Worm (Caenorhabditis elegans) whole organism, L1 larva: ENCODE measurements around the gene pdhb-1.

Experiments
- C04F5.9 ChIP-seq: sonication (generic microtip); optimal IDR thresholded peaks from 2 replicates; lab custom pipeline; 2016; ENCODE audit warnings: missing genetic modification characterization, missing compliant biosample characterization
- C16A3.4 ChIP-seq: fragments of 150-350 bp; optimal IDR thresholded peaks from 2 replicates; lab custom pipeline; 2014; ENCODE audit warnings: missing biosample characterization, missing genetic modification characterization
- C34B4.2 ChIP-seq: sonication (generic microtip); optimal IDR thresholded peaks from 2 replicates; lab custom pipeline; 2017; ENCODE audit warnings: mild to moderate bottlenecking, missing genetic modification characterization, missing compliant biosample characterization
- alr-1 ChIP-seq: fragments of 200-800 bp; sonication (Bioruptor generic); optimal IDR thresholded peaks from 2 replicates; lab custom pipeline; 2018; ENCODE audit warnings: borderline replicate concordance, mild to moderate bottlenecking, missing genetic modification characterization, missing compliant biosample characterization
- aly-2 ChIP-seq: fragments of 150-350 bp; optimal IDR thresholded peaks from 2 replicates; lab custom pipeline; 2014; ENCODE audit warnings: missing biosample characterization, missing genetic modification characterization
- ama-1 ChIP-seq: fragments of 150-350 bp; optimal IDR thresholded peaks from 2 replicates; lab custom pipeline; 2014
- ceh-82 ChIP-seq, 3 experiments: fragments of 150-350 bp in 1 of 3; sonication (generic microtip) in 2 of 3; optimal IDR thresholded peaks; 2 replicates each; lab custom pipeline; 2014 to 2017; ENCODE audit warnings: missing biosample characterization in 3 of 3, missing genetic modification characterization in 3 of 3
- ceh-90 ChIP-seq: sonication (generic microtip); optimal IDR thresholded peaks from 2 replicates; lab custom pipeline; 2016; ENCODE audit warnings: missing genetic modification characterization, missing compliant biosample characterization
- dpl-1 ChIP-seq, 3 experiments: fragments of 150-350 bp in 2 of 3; sonication (generic microtip) in 1 of 3; optimal IDR thresholded peaks; 2 replicates each; lab custom pipeline; 2014 to 2017; ENCODE audit warnings: missing biosample characterization in 3 of 3, missing genetic modification characterization in 3 of 3, missing genetic modification reagents in 3 of 3
- efl-1 ChIP-seq, 4 experiments: fragments of 150-350 bp; optimal IDR thresholded peaks in 3 of 4; peaks in 1 of 4; 1 replicate in 1 of 4; 2 replicates in 3 of 4; lab custom pipeline; 2014; ENCODE audit warnings: missing biosample characterization in 2 of 4, missing genetic modification characterization in 2 of 4, missing genetic modification reagents in 2 of 4
- egl-27 ChIP-seq, 2 experiments: fragments of 150-350 bp in 1 of 2; sonication (generic microtip); optimal IDR thresholded peaks; 3 replicates each; lab custom pipeline; 2017 to 2018; ENCODE audit warnings: missing biosample characterization in 2 of 2, missing genetic modification characterization in 2 of 2, missing genetic modification reagents in 2 of 2
- elt-3 ChIP-seq, 6 experiments: fragments of 150-350 bp in 1 of 6; sonication (generic microtip); optimal IDR thresholded peaks; 2 replicates each; lab custom pipeline; 2017 to 2018; ENCODE audit warnings: missing biosample characterization in 6 of 6, missing genetic modification characterization in 6 of 6, inconsistent platforms in 1 of 6
- ets-5 ChIP-seq: fragments of 200-800 bp; sonication (Bioruptor generic); IDR thresholded peaks from 2 replicates; pipeline ENCODE4 v1.3.6; 2022; ENCODE audit warnings: missing genetic modification characterization, missing compliant biosample characterization
- fkh-4 ChIP-seq: sonication (generic microtip); optimal IDR thresholded peaks from 2 replicates; lab custom pipeline; 2016; ENCODE audit warnings: missing compliant biosample characterization, missing genetic modification characterization, borderline replicate concordance
- fkh-8 ChIP-seq: sonication (generic microtip); optimal IDR thresholded peaks from 2 replicates; lab custom pipeline; 2016; ENCODE audit warnings: mild to moderate bottlenecking, missing genetic modification characterization, missing compliant biosample characterization
- grh-1 ChIP-seq: fragments of 200-800 bp; sonication (Bioruptor generic); IDR thresholded peaks from 2 replicates; pipeline ENCODE4 v1.3.6; 2022; ENCODE audit warnings: missing genetic modification reagents, missing genetic modification characterization, missing compliant biosample characterization
- hlh-4 ChIP-seq: sonication (generic microtip); optimal IDR thresholded peaks from 2 replicates; lab custom pipeline; 2016; ENCODE audit warnings: mild to moderate bottlenecking, missing genetic modification characterization, missing compliant biosample characterization
- hpl-2 ChIP-seq: fragments of 150-350 bp; optimal IDR thresholded peaks from 2 replicates; lab custom pipeline; 2014; ENCODE audit warnings: missing biosample characterization, missing genetic modification reagents, missing genetic modification characterization
- irx-1 ChIP-seq: sonication (generic microtip); optimal IDR thresholded peaks from 2 replicates; lab custom pipeline; 2016; ENCODE audit warnings: missing genetic modification characterization, missing compliant biosample characterization
- lin-14 ChIP-seq: fragments of 200-800 bp; sonication (Bioruptor generic); optimal IDR thresholded peaks from 2 replicates; lab custom pipeline; 2018; ENCODE audit warnings: mild to moderate bottlenecking, missing genetic modification characterization, moderate library complexity, missing compliant biosample characterization
- mef-2 ChIP-seq: fragments of 150-350 bp; optimal IDR thresholded peaks from 2 replicates; lab custom pipeline; 2014; ENCODE audit warnings: missing biosample characterization, missing genetic modification characterization
- nhr-20 ChIP-seq: sonication (generic microtip); optimal IDR thresholded peaks from 2 replicates; lab custom pipeline; 2016; ENCODE audit warnings: mild to moderate bottlenecking, missing genetic modification characterization, missing compliant biosample characterization
- nhr-28 ChIP-seq: fragments of 150-350 bp; optimal IDR thresholded peaks from 2 replicates; lab custom pipeline; 2014; ENCODE audit warnings: missing biosample characterization, missing genetic modification characterization
- nhr-47 ChIP-seq: sonication (generic microtip); optimal IDR thresholded peaks from 2 replicates; lab custom pipeline; 2016; ENCODE audit warnings: mild to moderate bottlenecking, missing genetic modification characterization, moderate library complexity, missing compliant biosample characterization
- nhr-76 ChIP-seq: sonication (generic microtip); optimal IDR thresholded peaks from 2 replicates; lab custom pipeline; 2017; ENCODE audit warnings: missing biosample characterization, missing genetic modification characterization
- sox-4 ChIP-seq: sonication (generic microtip); optimal IDR thresholded peaks from 2 replicates; lab custom pipeline; 2016; ENCODE audit warnings: missing genetic modification characterization, missing compliant biosample characterization
- sptf-1 ChIP-seq: fragments of 150-350 bp; optimal IDR thresholded peaks from 2 replicates; lab custom pipeline; 2014; ENCODE audit warnings: missing biosample characterization, missing genetic modification characterization
- unc-130 ChIP-seq: fragments of 150-350 bp; optimal IDR thresholded peaks from 2 replicates; lab custom pipeline; 2017; ENCODE audit warnings: missing biosample characterization, missing genetic modification characterization, inconsistent platforms
- unc-62 ChIP-seq: fragments of 150-350 bp; optimal IDR thresholded peaks from 2 replicates; lab custom pipeline; 2014; ENCODE audit warnings: missing biosample characterization, missing genetic modification reagents, missing genetic modification characterization
- unc-86 ChIP-seq: sonication (generic microtip); optimal IDR thresholded peaks from 2 replicates; lab custom pipeline; 2016; ENCODE audit warnings: missing genetic modification characterization, missing compliant biosample characterization
- unc-98 ChIP-seq: fragments of 200-800 bp; sonication (Bioruptor generic); IDR thresholded peaks from 2 replicates; pipeline ENCODE4 v1.3.6; 2022; ENCODE audit warnings: missing genetic modification characterization, missing compliant biosample characterization
- zag-1 ChIP-seq: fragments of 150-350 bp; optimal IDR thresholded peaks from 2 replicates; lab custom pipeline; 2014; ENCODE audit warnings: missing biosample characterization, missing genetic modification characterization
- ztf-11 ChIP-seq, 2 experiments: sonication (generic microtip); optimal IDR thresholded peaks; 2 replicates each; lab custom pipeline; 2016 to 2017; ENCODE audit warnings: missing genetic modification characterization in 2 of 2, missing biosample characterization in 1 of 2, missing compliant biosample characterization in 1 of 2

The pdhb-1 gene

DNA sequence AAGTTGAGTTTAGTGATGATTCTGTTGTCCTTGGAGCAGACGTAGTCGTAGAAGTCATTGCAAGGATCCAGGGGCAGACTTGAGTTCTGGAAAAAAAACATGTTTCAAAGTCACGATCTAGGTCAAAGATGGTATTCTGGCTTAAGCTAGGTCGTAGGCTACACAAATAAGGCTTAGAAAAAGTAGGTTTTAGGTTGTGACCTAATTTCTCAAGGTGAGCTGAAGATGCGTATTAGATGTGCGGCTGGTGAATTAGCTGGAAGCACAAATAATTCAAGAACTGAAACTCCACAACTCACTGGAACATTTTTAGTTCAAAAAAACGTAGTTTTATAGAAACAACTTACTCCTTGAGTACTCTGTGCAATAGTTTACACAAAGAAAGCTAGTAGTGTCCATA lies 44.6 kb downstream of the pdhb-1 start, which contains the start of gene F09D12.2:
TSS of gene F09D12.2 (minus strand) at position 101 of the 400 bp plus-strand sequence.
- TF ChIP-seq C34B4.2, result no peak
- TF ChIP-seq fkh-4, result no peak
- TF ChIP-seq C04F5.9, result no peak
- no peak for TF ChIP-seq zag-1
- no peak for TF ChIP-seq hpl-2 (GFP tag; lab: Kevin White, UChicago)
- no peak for TF ChIP-seq alr-1 (tag; lab: Kevin White, UChicago)
- no peak for TF ChIP-seq dpl-1 (GFP tag; optimal IDR thresholded peaks at IDR 0.05; lab: Kevin White, UChicago)
- no peak for TF ChIP-seq lin-14
- TF ChIP-seq elt-3 (tag; optimal IDR thresholded peaks at IDR 0.05; lab: Kevin White, UChicago), result no peak
- no peak for TF ChIP-seq sptf-1 (tag; lab: Kevin White, UChicago)
- TF ChIP-seq ama-1 (lab: Kevin White, UChicago), result no peak
- no peak for TF ChIP-seq C16A3.4 (tag; lab: Kevin White, UChicago)
- TF ChIP-seq grh-1 (GFP tag; lab: Robert Waterston, UW), result no peak
- TF ChIP-seq ceh-82 (tag; optimal IDR thresholded peaks at IDR 0.05; lab: Kevin White, UChicago), result no peak
- no peak for TF ChIP-seq ets-5 (GFP tag; lab: Robert Waterston, UW)
- no peak for TF ChIP-seq efl-1 (optimal IDR thresholded peaks at IDR 0.05; lab: Kevin White, UChicago)
- TF ChIP-seq efl-1 (GFP tag; optimal IDR thresholded peaks at IDR 0.05 in 1 of 2; lab: Kevin White, UChicago), result no peak
- no peak for TF ChIP-seq irx-1 (tag; lab: Kevin White, UChicago)

DNA sequence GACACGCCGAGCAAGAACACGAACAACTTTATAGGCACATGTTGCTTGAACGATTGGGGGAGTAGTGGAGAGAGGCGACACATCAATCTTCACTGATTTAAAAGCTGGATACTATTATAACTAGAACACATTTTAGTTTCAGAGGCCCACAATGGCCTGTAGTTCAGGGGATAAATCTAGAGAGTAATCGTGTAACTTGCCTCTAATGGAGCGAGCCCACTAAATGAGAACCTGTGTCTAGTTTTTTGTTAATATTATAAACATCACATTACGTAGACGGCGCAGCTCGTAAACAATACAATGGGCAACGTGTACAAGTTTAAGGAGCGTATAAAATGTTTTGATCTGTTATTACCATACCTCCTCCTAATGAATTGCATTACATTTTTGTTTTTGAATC lies 45.1 kb downstream of the pdhb-1 start, which contains the start of gene F58E2.5:
TSS of gene F58E2.5 (plus strand) at position 301 of the 400 bp plus-strand sequence.
- no peak for TF ChIP-seq nhr-76

DNA sequence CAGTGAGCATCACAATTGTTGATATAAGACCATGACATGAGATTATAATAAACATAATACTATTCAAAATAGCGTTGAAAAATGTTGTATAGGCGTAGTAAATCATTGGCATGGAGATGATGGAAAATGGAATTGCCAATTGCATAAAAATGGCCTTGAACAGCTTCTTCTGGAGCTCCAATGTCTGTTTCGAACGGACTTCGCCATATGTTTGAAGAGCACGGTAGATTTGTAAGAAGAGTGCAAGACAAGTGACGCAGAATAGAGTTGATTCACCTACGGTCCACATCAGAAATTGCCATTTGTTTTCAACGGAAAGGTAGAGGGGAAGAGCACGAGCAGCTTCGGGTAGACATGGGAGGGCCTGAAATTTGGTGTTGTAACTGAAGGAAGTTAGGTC lies 47.9 kb downstream of the pdhb-1 start:
- TF ChIP-seq ceh-90, result no peak
- TF ChIP-seq unc-62 (GFP tag; lab: Kevin White, UChicago), result no peak
- TF ChIP-seq nhr-20, result no peak
- no peak for TF ChIP-seq ama-1 (lab: Kevin White, UChicago)
- no peak for TF ChIP-seq mef-2 (tag; lab: Kevin White, UChicago)
- no peak for TF ChIP-seq aly-2
- TF ChIP-seq sox-4 (tag; lab: Kevin White, UChicago), result no peak
- TF ChIP-seq fkh-8, result no peak
- no peak for TF ChIP-seq nhr-47
- no peak for TF ChIP-seq unc-98
- no peak for TF ChIP-seq ztf-11 (tag; optimal IDR thresholded peaks at IDR 0.05; lab: Kevin White, UChicago)
- no peak for TF ChIP-seq unc-86 (tag; lab: Kevin White, UChicago)

DNA sequence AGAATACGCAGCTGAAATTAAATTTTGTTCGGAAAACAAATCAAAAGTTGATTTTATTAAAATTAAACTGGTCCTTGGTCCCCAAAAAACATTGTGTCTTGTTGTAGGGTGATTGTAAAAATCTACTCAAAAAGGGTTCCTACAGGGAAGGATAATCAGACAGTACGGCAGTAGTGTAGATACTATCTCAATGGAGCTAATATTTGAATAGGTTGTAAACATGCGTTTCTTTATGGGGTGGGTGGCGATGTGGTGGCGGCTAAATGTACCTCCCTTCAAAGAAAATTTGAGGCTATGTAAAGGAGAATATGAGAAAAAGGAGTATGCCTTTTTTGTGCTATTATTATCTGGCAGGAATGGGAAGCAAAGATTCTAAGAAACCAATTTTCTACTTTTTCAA lies 53.0 kb downstream of the pdhb-1 start:
- TF ChIP-seq nhr-76 (no peak), hlh-4 (no peak), ceh-82 (tag; optimal IDR thresholded peaks at IDR 0.05; lab: Kevin White, UChicago) (no peak), sptf-1 (tag; lab: Kevin White, UChicago) (no peak), unc-130 (tag; lab: Kevin White, UChicago) (no peak), nhr-28 (tag; lab: Kevin White, UChicago) (no peak), sox-4 (tag; lab: Kevin White, UChicago) (no peak), ama-1 (lab: Kevin White, UChicago) (no peak), ceh-90 (no peak), C16A3.4 (tag; lab: Kevin White, UChicago) (no peak), egl-27 (tag; optimal IDR thresholded peaks at IDR 0.05; lab: Kevin White, UChicago) (no peak)
- TF ChIP-seq, all 84 proteins: peak for 0

DNA sequence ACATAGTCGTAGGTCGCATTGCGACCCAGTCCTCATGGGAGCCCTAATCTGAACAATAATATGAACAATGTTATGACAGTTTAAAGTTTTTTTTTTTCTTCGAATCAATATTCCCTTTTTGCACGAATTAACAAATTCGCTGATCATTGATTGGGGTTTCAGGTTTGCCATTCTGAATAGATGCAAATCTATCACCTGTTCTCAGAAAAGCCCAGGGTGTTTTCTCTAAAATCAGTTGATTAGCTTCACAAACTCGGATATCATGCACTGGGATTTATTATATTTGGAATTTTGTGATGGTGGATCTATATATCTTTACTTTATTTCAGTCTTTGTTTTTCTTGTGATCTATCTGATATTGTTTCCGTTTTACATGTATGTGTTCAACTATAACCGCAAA lies 53.9 kb downstream of the pdhb-1 start, which contains the start of gene srz-23:
TSS of gene srz-23 (plus strand) at position 263 of the 400 bp plus-strand sequence.
- TF ChIP-seq efl-1 (optimal IDR thresholded peaks at IDR 0.05; lab: Kevin White, UChicago), result no peak
- TF ChIP-seq efl-1 (GFP tag; optimal IDR thresholded peaks at IDR 0.05 in 1 of 2; lab: Kevin White, UChicago), result no peak
- peak; percentile 93 for TF ChIP-seq hlh-4
